Fruit fly (Drosophila melanogaster): ENCODE measurements around the gene Itpr.
A peak's percentile ranks its signal among the peaks of the same experiment; 100 is the strongest.

Itpr gene

dm6 chr3R:5470586-5471283 is 46.2 kb upstream of the Itpr start, which contains the start of the genes mRpL44 and Snr1 (continued):
- no peak for TF ChIP-seq HmgD (GFP tag; optimal IDR thresholded peaks at IDR 0.05)
- no peak for TF ChIP-seq eve (GFP tag; optimal IDR thresholded peaks at IDR 0.05)
- no peak for TF ChIP-seq CG8478 (optimal IDR thresholded peaks at IDR 0.05)
- TF ChIP-seq hth (optimal IDR thresholded peaks at IDR 0.05), result no peak
- no peak for TF ChIP-seq lab (GFP tag; optimal IDR thresholded peaks at IDR 0.05)
- peak; percentile 72 for TF ChIP-seq CG14710 (tag; optimal IDR thresholded peaks at IDR 0.05)
- TF ChIP-seq pb (GFP tag; optimal IDR thresholded peaks at IDR 0.05), result no peak
- no peak for TF ChIP-seq crol (GFP tag; IDR thresholded peaks at IDR 0.05)
- no peak for TF ChIP-seq CG4820 (GFP tag; optimal IDR thresholded peaks at IDR 0.05)
- TF ChIP-seq CG1603 (tag; optimal IDR thresholded peaks at IDR 0.05), result no peak
- no peak for TF ChIP-seq CG12071 (GFP tag; optimal IDR thresholded peaks at IDR 0.05)
- peak; percentile 27 for TF ChIP-seq fd3F (GFP tag; optimal IDR thresholded peaks at IDR 0.05)
- TF ChIP-seq tap (tag; optimal IDR thresholded peaks at IDR 0.05), result no peak
- no peak for TF ChIP-seq jing (GFP tag; optimal IDR thresholded peaks at IDR 0.05)
- no peak for TF ChIP-seq Eip74EF (GFP tag; optimal IDR thresholded peaks at IDR 0.05)
- TF ChIP-seq fd96Cb (tag; optimal IDR thresholded peaks at IDR 0.05), result no peak
- TF ChIP-seq CG18011 (GFP tag; optimal IDR thresholded peaks at IDR 0.05), result no peak
- TF ChIP-seq ERR (GFP tag; optimal IDR thresholded peaks at IDR 0.05), result no peak
- no peak for TF ChIP-seq CG14965 (GFP tag; optimal IDR thresholded peaks at IDR 0.05; ENCODE audit: borderline replicate concordance)
- no peak for TF ChIP-seq CG15011 (GFP tag; optimal IDR thresholded peaks at IDR 0.05)
- no peak for TF ChIP-seq tll (GFP tag; optimal IDR thresholded peaks at IDR 0.05)
- TF ChIP-seq Myb (GFP tag; optimal IDR thresholded peaks at IDR 0.05), result no peak
- TF ChIP-seq CG1233 (GFP tag; optimal IDR thresholded peaks at IDR 0.05), result no peak
- TF ChIP-seq bbx (GFP tag; IDR thresholded peaks at IDR 0.05; ENCODE audit: partially characterized antibody), result no peak
- no peak for TF ChIP-seq Stat92E (GFP tag; optimal IDR thresholded peaks at IDR 0.05)
- TF ChIP-seq CG10267 (tag; optimal IDR thresholded peaks at IDR 0.05), result peak; percentile 99
- TF ChIP-seq CG34422 (GFP tag; IDR thresholded peaks at IDR 0.05), result peak; percentile 41; the same call in 1 of the 3 replicates
- TF ChIP-seq CG6791 (GFP tag; IDR thresholded peaks at IDR 0.05; ENCODE audit: partially characterized antibody), result no peak
- TF ChIP-seq sima (GFP tag; optimal IDR thresholded peaks at IDR 0.05), result no peak
- no peak for TF ChIP-seq CG7372 (GFP tag; IDR thresholded peaks at IDR 0.05)
- TF ChIP-seq zen (tag; optimal IDR thresholded peaks at IDR 0.05), result peak; percentile 38
- TF ChIP-seq tx (GFP tag; optimal IDR thresholded peaks at IDR 0.05), result no peak
- TF ChIP-seq CG10565 (GFP tag; optimal IDR thresholded peaks at IDR 0.05), result no peak
- TF ChIP-seq her (GFP tag; optimal IDR thresholded peaks at IDR 0.05), result no peak
- TF ChIP-seq Nf-YA (GFP tag; IDR thresholded peaks at IDR 0.05), result no peak
- no peak for TF ChIP-seq stwl (tag; optimal IDR thresholded peaks at IDR 0.05)
- TF ChIP-seq jigr1 (GFP tag; IDR thresholded peaks at IDR 0.05), result no peak
- TF ChIP-seq CG30403 (GFP tag; optimal IDR thresholded peaks at IDR 0.05), result peak; percentile 50
- TF ChIP-seq CG14014 (GFP tag; IDR thresholded peaks at IDR 0.05), result no peak
- TF ChIP-seq Ptx1 (GFP tag; IDR thresholded peaks at IDR 0.05), result peak; percentile 19; the same call in 1 of the 2 replicates
- no peak for TF ChIP-seq gsb (GFP tag; IDR thresholded peaks at IDR 0.05)
- TF ChIP-seq Lhr (GFP tag; optimal IDR thresholded peaks at IDR 0.05), result no peak
- peak; percentile 5 to 16 for TF ChIP-seq bsh (GFP tag; optimal IDR thresholded peaks at IDR 0.05)
- TF ChIP-seq CG12236 (GFP tag; optimal IDR thresholded peaks at IDR 0.05), result no peak
- TF ChIP-seq dimm (GFP tag; IDR thresholded peaks at IDR 0.05), result no peak
- TF ChIP-seq ftz-f1 (GFP tag; optimal IDR thresholded peaks at IDR 0.05), result no peak
- no peak for TF ChIP-seq CG4854 (GFP tag; optimal IDR thresholded peaks at IDR 0.05)
- TF ChIP-seq CG10979 (tag; optimal IDR thresholded peaks at IDR 0.05), result peak; percentile 45
- TF ChIP-seq Atf3 (GFP tag; optimal IDR thresholded peaks at IDR 0.05), result no peak
- no peak for TF ChIP-seq ro (GFP tag; IDR thresholded peaks at IDR 0.05)
